Fruit fly (Drosophila melanogaster) whole organism, pupa: Measurements from ENCODE around the gene rasp.

Source experiments
- CG10348 ChIP-seq: fragments of 200-800 bp; sonication (Bioruptor generic); IDR thresholded peaks from 2 replicates; pipeline ENCODE4 v1.3.6; 2022; ENCODE audit warnings: missing biosample characterization, missing genetic modification characterization
- CG13204 ChIP-seq: fragments of 200-800 bp; sonication (Bioruptor generic); optimal IDR thresholded peaks from 2 replicates; lab custom pipeline; 2018; ENCODE audit warnings: missing biosample characterization, mild to moderate bottlenecking, missing genetic modification characterization, moderate library complexity
- CG14655 ChIP-seq: fragments of 200-800 bp; sonication (Bioruptor generic); optimal IDR thresholded peaks from 3 replicates; lab custom pipeline; 2017; ENCODE audit warnings: mild to moderate bottlenecking, missing biosample characterization, missing genetic modification reagents, missing genetic modification characterization
- CG17806 ChIP-seq: fragments of 200-800 bp; sonication (Bioruptor generic); optimal IDR thresholded peaks from 2 replicates; lab custom pipeline; 2018; ENCODE audit warnings: missing biosample characterization, mild to moderate bottlenecking, missing genetic modification characterization, moderate library complexity
- CG34367 ChIP-seq: fragments of 200-800 bp; sonication (Bioruptor generic); optimal IDR thresholded peaks from 2 replicates; lab custom pipeline; 2018; ENCODE audit warnings: missing biosample characterization, mild to moderate bottlenecking, missing genetic modification characterization
- CG8159 ChIP-seq: fragments of 200-800 bp; sonication (Bioruptor generic); optimal IDR thresholded peaks from 3 replicates; lab custom pipeline; 2018; ENCODE audit warnings: missing biosample characterization, mild to moderate bottlenecking, missing genetic modification characterization, moderate library complexity
- CG8301 ChIP-seq: fragments of 200-800 bp; sonication (Bioruptor generic); optimal IDR thresholded peaks from 2 replicates; lab custom pipeline; 2018; ENCODE audit warnings: missing biosample characterization, mild to moderate bottlenecking, missing genetic modification characterization
- CG9948 ChIP-seq: fragments of 200-800 bp; sonication (Bioruptor generic); optimal IDR thresholded peaks from 2 replicates; lab custom pipeline; 2018; ENCODE audit warnings: missing biosample characterization, mild to moderate bottlenecking, missing genetic modification characterization, moderate library complexity
- D1 ChIP-seq: fragments of 200-800 bp; sonication (Bioruptor generic); optimal IDR thresholded peaks from 2 replicates; lab custom pipeline; 2018; ENCODE audit warnings: missing biosample characterization, mild to moderate bottlenecking, missing genetic modification characterization, moderate library complexity
- EcR ChIP-seq: fragments of 200-800 bp; sonication (Bioruptor generic); optimal IDR thresholded peaks from 3 replicates; lab custom pipeline; 2019; ENCODE audit warnings: missing biosample characterization, missing genetic modification characterization, mild to moderate bottlenecking, moderate library complexity, missing genetic modification reagents
- Ets98B ChIP-seq: fragments of 200-800 bp; sonication (Bioruptor generic); IDR thresholded peaks from 2 replicates; pipeline ENCODE4 v1.3.6; 2022; ENCODE audit warnings: missing biosample characterization, missing genetic modification characterization
- Pif1A ChIP-seq: fragments of 200-800 bp; sonication (Bioruptor generic); optimal IDR thresholded peaks from 3 replicates; lab custom pipeline; 2016; ENCODE audit warnings: missing biosample characterization, missing genetic modification characterization
- Pif1B ChIP-seq: fragments of 200-800 bp; sonication (Bioruptor generic); optimal IDR thresholded peaks from 3 replicates; lab custom pipeline; 2016; ENCODE audit warnings: missing biosample characterization, missing genetic modification characterization
- Snoo ChIP-seq: fragments of 200-800 bp; sonication (Bioruptor generic); optimal IDR thresholded peaks from 3 replicates; lab custom pipeline; 2017; ENCODE audit warnings: missing biosample characterization, mild to moderate bottlenecking, missing genetic modification characterization, inconsistent platforms
- gl ChIP-seq: fragments of 200-800 bp; sonication (Bioruptor generic); optimal IDR thresholded peaks from 2 replicates; lab custom pipeline; 2018; ENCODE audit warnings: missing biosample characterization, mild to moderate bottlenecking, missing genetic modification characterization
- rn ChIP-seq: fragments of 200-800 bp; sonication (Bioruptor generic); IDR thresholded peaks from 2 replicates; pipeline ENCODE4 v1.3.6; 2022; ENCODE audit warnings: missing biosample characterization, missing genetic modification characterization

rasp gene

dm6 chr3L:3205349-3205748 is 43.4 kb downstream of the rasp start, which contains the start of gene CG32277:
Gene CG32277 (minus strand): TSS chr3L:3205449.
- TF ChIP-seq CG9948 (tag; lab: Kevin White, UChicago) (no peak), CG17806 (tag; lab: Kevin White, UChicago) (no peak), Snoo (tag; lab: Kevin White, UChicago) (no peak), Ets98B (GFP tag; lab: Robert Waterston, UW) (no peak)

- TF ChIP-seq rn (GFP tag; lab: Robert Waterston, UW) (no peak), Ets98B (GFP tag; lab: Robert Waterston, UW) (no peak), CG8159 (tag; lab: Kevin White, UChicago) (no peak), gl (no peak), CG14655 (GFP tag; lab: Kevin White, UChicago) (no peak), Pif1B (GFP tag; lab: Kevin White, UChicago) (no peak), CG17806 (tag; lab: Kevin White, UChicago) (no peak), CG13204 (GFP tag; lab: Kevin White, UChicago) (no peak), CG10348 (GFP tag; lab: Robert Waterston, UW) (no peak), Pif1A (no peak), CG9948 (tag; lab: Kevin White, UChicago) (no peak), D1 (tag; lab: Kevin White, UChicago) (no peak), CG8301 (tag; lab: Kevin White, UChicago) (no peak), EcR (GFP tag; lab: Kevin White, UChicago) (no peak), CG34367 (tag; lab: Kevin White, UChicago) (no peak)
These were observed 44.3 kb downstream of the rasp start, which contains the start of gene CG33160 for dm6 chr3L:3206263-3206662. Gene CG33160 (minus strand): TSS chr3L:3206363.

- no peak for TF ChIP-seq rn (GFP tag; lab: Robert Waterston, UW)
These were observed 46.9 kb downstream of the rasp start, which contains the start of the genes CG32269 and CG32270 for dm6 chr3L:3208895-3209294. Gene CG32269 (minus strand): TSS chr3L:3208985. Gene CG32270 (minus strand): TSS chr3L:3208985.
